Worm (Caenorhabditis elegans) whole organism, L1 larva: ENCODE results near the gene swt-2.

Source experiments
- C16A3.4 ChIP-seq: fragments of 150-350 bp; optimal IDR thresholded peaks from 2 replicates; lab custom pipeline; 2014; ENCODE audit warnings: missing biosample characterization, missing genetic modification characterization
- ama-1 ChIP-seq: fragments of 150-350 bp; optimal IDR thresholded peaks from 2 replicates; lab custom pipeline; 2014
- ceh-82 ChIP-seq, 3 experiments: fragments of 150-350 bp in 1 of 3; sonication (generic microtip) in 2 of 3; optimal IDR thresholded peaks; 2 replicates each; lab custom pipeline; 2014 to 2017; ENCODE audit warnings: missing biosample characterization in 3 of 3, missing genetic modification characterization in 3 of 3
- dsc-1 ChIP-seq: sonication (generic microtip); optimal IDR thresholded peaks from 2 replicates; lab custom pipeline; 2016; ENCODE audit warnings: mild to moderate bottlenecking, missing genetic modification characterization, missing compliant biosample characterization
- lin-15B ChIP-seq: fragments of 150-350 bp; sonication (generic microtip); optimal IDR thresholded peaks from 3 replicates; lab custom pipeline; 2014; ENCODE audit warnings: missing biosample characterization, missing genetic modification characterization
- nhr-11 ChIP-seq: fragments of 150-350 bp; optimal IDR thresholded peaks from 2 replicates; lab custom pipeline; 2014; ENCODE audit warnings: missing biosample characterization, missing genetic modification characterization
- nhr-12 ChIP-seq: sonication (generic microtip); optimal IDR thresholded peaks from 2 replicates; lab custom pipeline; 2017; ENCODE audit warnings: missing biosample characterization, missing genetic modification characterization
- nhr-237 ChIP-seq: fragments of 150-350 bp; optimal IDR thresholded peaks from 2 replicates; lab custom pipeline; 2014; ENCODE audit warnings: missing biosample characterization, missing genetic modification characterization
- nhr-28 ChIP-seq: fragments of 150-350 bp; optimal IDR thresholded peaks from 2 replicates; lab custom pipeline; 2014; ENCODE audit warnings: missing biosample characterization, missing genetic modification characterization
- nhr-77 ChIP-seq: fragments of 150-350 bp; optimal IDR thresholded peaks from 2 replicates; lab custom pipeline; 2014; ENCODE audit warnings: missing biosample characterization, missing genetic modification characterization
- pqm-1 ChIP-seq: sonication (generic microtip); optimal IDR thresholded peaks from 3 replicates; lab custom pipeline; 2017; ENCODE audit warnings: missing biosample characterization, missing genetic modification characterization
- sox-4 ChIP-seq: sonication (generic microtip); optimal IDR thresholded peaks from 2 replicates; lab custom pipeline; 2016; ENCODE audit warnings: missing genetic modification characterization, missing compliant biosample characterization
- zag-1 ChIP-seq: fragments of 150-350 bp; optimal IDR thresholded peaks from 2 replicates; lab custom pipeline; 2014; ENCODE audit warnings: missing biosample characterization, missing genetic modification characterization

- no peak for TF ChIP-seq C16A3.4 (tag; lab: Kevin White, UChicago)
- TF ChIP-seq nhr-77 (tag; lab: Kevin White, UChicago), result no peak
- TF ChIP-seq dsc-1 (tag; lab: Kevin White, UChicago), result no peak
- TF ChIP-seq pqm-1 (tag; lab: Kevin White, UChicago), result no peak
- TF ChIP-seq zag-1 (tag; lab: Kevin White, UChicago), result no peak
- TF ChIP-seq ama-1, result no peak
- TF ChIP-seq lin-15B (tag; lab: Kevin White, UChicago), result no peak
- TF ChIP-seq nhr-28 (tag; lab: Kevin White, UChicago), result no peak
- no peak for TF ChIP-seq nhr-237
- no peak for TF ChIP-seq ceh-82 (tag; optimal IDR thresholded peaks at IDR 0.05; lab: Kevin White, UChicago)
- no peak for TF ChIP-seq sox-4
- TF ChIP-seq nhr-11 (tag; lab: Kevin White, UChicago), result no peak
- no peak for TF ChIP-seq nhr-12 (tag; lab: Kevin White, UChicago)
Observed at ce11 chrV:7543728-7544127, 13.8 kb downstream of the swt-2 start.
